Worm (Caenorhabditis elegans) whole organism, L2 larva: Measurements from ENCODE around the gene rft-1.

Source experiments
- ama-1 ChIP-seq: fragments of 150-350 bp; optimal IDR thresholded peaks from 2 replicates; lab custom pipeline; 2018; ENCODE audit warnings: inconsistent platforms
- ceh-16 ChIP-seq: fragments of 150-350 bp; optimal IDR thresholded peaks from 2 replicates; lab custom pipeline; 2014; ENCODE audit warnings: missing biosample characterization, missing genetic modification characterization
- gmeb-1 ChIP-seq: fragments of 150-350 bp; optimal IDR thresholded peaks from 2 replicates; lab custom pipeline; 2014; ENCODE audit warnings: missing biosample characterization, missing genetic modification characterization
- nhr-25 ChIP-seq: fragments of 150-350 bp; sonication (generic microtip); optimal IDR thresholded peaks from 3 replicates; lab custom pipeline; 2014; ENCODE audit warnings: missing biosample characterization, missing genetic modification characterization
- peb-1 ChIP-seq: fragments of 150-350 bp; optimal IDR thresholded peaks from 2 replicates; lab custom pipeline; 2014; ENCODE audit warnings: missing biosample characterization, missing genetic modification characterization
- skn-1 ChIP-seq: sonication (generic microtip); optimal IDR thresholded peaks from 2 replicates; lab custom pipeline; 2017; ENCODE audit warnings: missing biosample characterization, missing genetic modification characterization
- unc-55 ChIP-seq: fragments of 150-350 bp; sonication (generic microtip); optimal IDR thresholded peaks from 3 replicates; lab custom pipeline; 2014; ENCODE audit warnings: missing biosample characterization, missing genetic modification reagents, missing genetic modification characterization

- TF ChIP-seq unc-55 (no peak), gmeb-1 (no peak), ama-1 (lab: Kevin White, UChicago) (no peak), skn-1 (tag; lab: Kevin White, UChicago) (no peak), peb-1 (tag; lab: Kevin White, UChicago) (no peak), ceh-16 (tag; lab: Kevin White, UChicago) (no peak), nhr-25 (tag; lab: Kevin White, UChicago) (no peak)
Observed at ce11 chrV:4423860-4424401, 19.1 kb downstream of the rft-1 start, which contains the start of the genes Y47D7A.9 and Y47D7A.19.
